Worm (Caenorhabditis elegans) whole organism, early embryonic: Measurements from ENCODE around the gene F23A7.1.
"Not testable (repeated sequence)": the region's sequence is repeated elsewhere in the genome, so short reads cannot be mapped to it uniquely, and the experiment has no call there.

Source experiments
- F13C5.2 ChIP-seq: sonication (generic microtip); optimal IDR thresholded peaks from 2 replicates; lab custom pipeline; 2017; ENCODE audit warnings: mild to moderate bottlenecking, missing genetic modification characterization, inconsistent platforms, missing compliant biosample characterization
- aly-1 ChIP-seq: sonication (generic microtip); optimal IDR thresholded peaks from 2 replicates; lab custom pipeline; 2016; ENCODE audit warnings: missing genetic modification characterization, missing compliant biosample characterization
- ama-1 ChIP-seq: fragments of 150-350 bp; optimal IDR thresholded peaks from 2 replicates; lab custom pipeline; 2014
- ceh-13 ChIP-seq: fragments of 200-800 bp; sonication (Bioruptor generic); optimal IDR thresholded peaks from 2 replicates; lab custom pipeline; 2018; ENCODE audit warnings: mild to moderate bottlenecking, missing genetic modification characterization, missing compliant biosample characterization
- ceh-36 ChIP-seq: sonication (generic microtip); optimal IDR thresholded peaks from 2 replicates; lab custom pipeline; 2016; ENCODE audit warnings: missing genetic modification characterization, inconsistent platforms, missing compliant biosample characterization
- ets-7 ChIP-seq: sonication (generic microtip); optimal IDR thresholded peaks from 2 replicates; lab custom pipeline; 2016; ENCODE audit warnings: missing genotype, missing genetic modification characterization, missing compliant biosample characterization
- flt-1 ChIP-seq: fragments of 200-800 bp; sonication (Bioruptor generic); IDR thresholded peaks from 2 replicates; pipeline ENCODE4 v1.3.6; 2022; ENCODE audit warnings: missing genetic modification characterization, missing compliant biosample characterization
- hmg-4 ChIP-seq: fragments of 200-800 bp; sonication (Bioruptor generic); optimal IDR thresholded peaks from 2 replicates; lab custom pipeline; 2018; ENCODE audit warnings: mild to moderate bottlenecking, missing genetic modification characterization, missing compliant biosample characterization
- hnd-1 ChIP-seq: sonication (generic microtip); optimal IDR thresholded peaks from 2 replicates; lab custom pipeline; 2016; ENCODE audit warnings: missing genetic modification characterization, missing compliant biosample characterization
- sea-1 ChIP-seq: fragments of 200-800 bp; sonication (Bioruptor generic); conservative IDR thresholded peaks from 2 replicates; pipeline ENCODE4 v1.3.6; 2022; ENCODE audit warnings: missing genetic modification characterization, missing compliant biosample characterization
- tbx-11 ChIP-seq: fragments of 200-800 bp; sonication (Bioruptor generic); IDR thresholded peaks from 2 replicates; pipeline ENCODE4 v1.3.6; 2022; ENCODE audit warnings: missing genetic modification characterization, missing compliant biosample characterization
- tbx-37 ChIP-seq: fragments of 200-800 bp; sonication (Bioruptor generic); conservative IDR thresholded peaks from 2 replicates; pipeline ENCODE4 v1.3.6; 2022; ENCODE audit warnings: missing genetic modification reagents, missing genetic modification characterization, missing compliant biosample characterization
- tra-4 ChIP-seq: sonication (generic microtip); optimal IDR thresholded peaks from 2 replicates; lab custom pipeline; 2017; ENCODE audit warnings: missing genetic modification characterization, missing compliant biosample characterization

DNA sequence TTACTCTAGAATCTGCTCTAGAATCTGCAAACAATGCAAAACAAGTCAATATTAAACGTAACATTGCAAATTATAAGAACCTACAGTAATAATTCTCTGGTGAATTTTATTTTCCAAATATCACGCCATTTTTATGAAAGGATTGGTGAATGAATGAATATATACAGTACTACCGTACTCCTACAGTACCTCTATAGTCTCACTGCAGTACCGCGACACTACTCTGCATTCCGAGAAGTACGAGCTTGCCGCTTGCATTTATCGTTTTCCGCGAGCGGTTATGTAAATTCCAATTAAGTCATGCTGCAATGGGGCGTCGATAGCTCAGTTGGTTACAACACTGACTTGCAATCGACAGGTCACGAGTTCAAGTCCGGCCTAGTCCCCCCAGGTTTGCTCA lies 4.9 kb upstream of the F23A7.1 start, which contains the start of gene F23A7.4:
- TF ChIP-seq flt-1; tbx-37 (GFP tag; lab: Robert Waterston, UW); ama-1 (lab: Kevin White, UChicago); hmg-4; sea-1 (GFP tag; lab: Robert Waterston, UW); F13C5.2 (tag; lab: Kevin White, UChicago); hnd-1 (tag; lab: Kevin White, UChicago); ceh-36 (tag; lab: Kevin White, UChicago); tra-4; ceh-13 (GFP tag; lab: Kevin White, UChicago); tbx-11 (GFP tag; lab: Robert Waterston, UW); aly-1 (tag; lab: Kevin White, UChicago); ets-7 (tag; lab: Kevin White, UChicago): not testable (repeated sequence)
